Fruit fly (Drosophila melanogaster) whole organism, embryonic: Measurements from ENCODE around the gene Tsp29Fa.

Experiments
- ATbp ChIP-seq: fragments of 200-800 bp; sonication (Bioruptor generic); optimal IDR thresholded peaks from 2 replicates; lab custom pipeline; 2017; ENCODE audit warnings: missing biosample characterization, mild to moderate bottlenecking, missing genetic modification characterization, missing genetic modification reagents
- Blimp-1 ChIP-seq: fragments of 200-800 bp; sonication (Bioruptor generic); optimal IDR thresholded peaks from 3 replicates; lab custom pipeline; 2018; ENCODE audit warnings: missing biosample characterization, missing genetic modification characterization, mild to moderate bottlenecking, moderate library complexity, missing genetic modification reagents
- C15 ChIP-seq: fragments of 200-800 bp; sonication (Bioruptor generic); IDR thresholded peaks from 3 replicates; pipeline ENCODE4 v1.3.6; 2022; ENCODE audit warnings: missing biosample characterization, missing genetic modification characterization
- CG10209 ChIP-seq: fragments of 200-800 bp; sonication (Bioruptor generic); optimal IDR thresholded peaks from 3 replicates; lab custom pipeline; 2017; ENCODE audit warnings: missing biosample characterization, mild to moderate bottlenecking, missing genetic modification characterization, missing genetic modification reagents
- CG10959 ChIP-seq: fragments of 200-800 bp; sonication (Bioruptor generic); IDR thresholded peaks from 2 replicates; pipeline ENCODE4 v1.3.6; 2022; ENCODE audit warnings: missing biosample characterization, missing genetic modification characterization
- CG11398 ChIP-seq: fragments of 200-800 bp; sonication (Bioruptor generic); optimal IDR thresholded peaks from 2 replicates; lab custom pipeline; 2016; ENCODE audit warnings: missing biosample characterization, missing genetic modification characterization
- CG12155 ChIP-seq: fragments of 200-800 bp; sonication (Bioruptor generic); optimal IDR thresholded peaks from 3 replicates; lab custom pipeline; 2016; ENCODE audit warnings: missing biosample characterization, missing genetic modification characterization
- CG13775 ChIP-seq: fragments of 200-800 bp; sonication (Bioruptor generic); optimal IDR thresholded peaks from 3 replicates; lab custom pipeline; 2017; ENCODE audit warnings: missing biosample characterization, mild to moderate bottlenecking, missing genetic modification characterization
- CG1602 ChIP-seq: fragments of 200-800 bp; sonication (Bioruptor generic); optimal IDR thresholded peaks from 3 replicates; lab custom pipeline; 2016; ENCODE audit warnings: missing biosample characterization, missing genetic modification characterization
- CG18262 ChIP-seq: fragments of 200-800 bp; optimal IDR thresholded peaks from 3 replicates; lab custom pipeline; 2019; ENCODE audit warnings: missing biosample characterization, mild to moderate bottlenecking, missing genetic modification characterization, moderate library complexity
- CG2129 ChIP-seq: fragments of 200-800 bp; sonication (Bioruptor generic); IDR thresholded peaks from 2 replicates; pipeline ENCODE4 v1.3.6; 2022; ENCODE audit warnings: missing biosample characterization, missing genetic modification characterization; ENCODE audit not compliant: partially characterized antibody
- CG2199 ChIP-seq: fragments of 200-800 bp; sonication (Bioruptor generic); IDR thresholded peaks from 3 replicates; pipeline ENCODE4 v1.3.6; 2022; ENCODE audit warnings: missing biosample characterization, missing genetic modification characterization
- CG2202 ChIP-seq: fragments of 200-800 bp; sonication (Bioruptor generic); optimal IDR thresholded peaks from 2 replicates; lab custom pipeline; 2018; ENCODE audit warnings: missing biosample characterization, mild to moderate bottlenecking, missing genetic modification characterization
- CG2889 ChIP-seq: fragments of 200-800 bp; sonication (Bioruptor generic); IDR thresholded peaks from 3 replicates; pipeline ENCODE4 v1.3.6; 2022; ENCODE audit warnings: missing biosample characterization, missing genetic modification characterization
- CG34376 ChIP-seq: fragments of 200-800 bp; sonication (Bioruptor generic); optimal IDR thresholded peaks from 2 replicates; lab custom pipeline; 2018; ENCODE audit warnings: missing biosample characterization, mild to moderate bottlenecking, missing genetic modification characterization
- CG34422 ChIP-seq: fragments of 200-800 bp; sonication (Bioruptor generic); IDR thresholded peaks from 3 replicates; pipeline ENCODE4 v1.3.6; 2022; ENCODE audit warnings: missing biosample characterization, missing genetic modification characterization
- CG6254 ChIP-seq: fragments of 200-800 bp; sonication (Bioruptor generic); optimal IDR thresholded peaks from 3 replicates; lab custom pipeline; 2017; ENCODE audit warnings: mild to moderate bottlenecking, missing biosample characterization, missing genetic modification reagents, missing genetic modification characterization
- CG6683 ChIP-seq: fragments of 200-800 bp; sonication (Bioruptor generic); optimal IDR thresholded peaks from 2 replicates; lab custom pipeline; 2017; ENCODE audit warnings: missing biosample characterization, mild to moderate bottlenecking, missing genetic modification characterization, missing genetic modification reagents
- CG8281 ChIP-seq: fragments of 200-800 bp; sonication (Bioruptor generic); optimal IDR thresholded peaks from 2 replicates; lab custom pipeline; 2018; ENCODE audit warnings: missing biosample characterization, mild to moderate bottlenecking, missing genetic modification characterization, moderate library complexity
- CG8924 ChIP-seq: fragments of 200-800 bp; optimal IDR thresholded peaks from 3 replicates; lab custom pipeline; 2019; ENCODE audit warnings: missing biosample characterization, mild to moderate bottlenecking, missing genetic modification characterization, moderate library complexity
- CG9437 ChIP-seq: fragments of 200-800 bp; sonication (Bioruptor generic); optimal IDR thresholded peaks from 2 replicates; lab custom pipeline; 2018; ENCODE audit warnings: missing biosample characterization, mild to moderate bottlenecking, missing genetic modification characterization
- CoRest ChIP-seq: fragments of 200-800 bp; sonication (Bioruptor generic); optimal IDR thresholded peaks from 3 replicates; lab custom pipeline; 2018; ENCODE audit warnings: missing biosample characterization, mild to moderate bottlenecking, missing genetic modification characterization, moderate library complexity
- Dek ChIP-seq: fragments of 200-800 bp; sonication (Bioruptor generic); optimal IDR thresholded peaks from 3 replicates; lab custom pipeline; 2019; ENCODE audit warnings: missing biosample characterization, mild to moderate bottlenecking, missing genetic modification characterization, moderate library complexity
- Hand ChIP-seq: fragments of 200-800 bp; sonication (Bioruptor generic); optimal IDR thresholded peaks from 2 replicates; lab custom pipeline; 2017; ENCODE audit warnings: mild to moderate bottlenecking, missing biosample characterization, missing genetic modification reagents, missing genetic modification characterization
- Hr39 ChIP-seq: fragments of >200 bp; optimal IDR thresholded peaks from 2 replicates; lab custom pipeline; 2017
- Hsf ChIP-seq: fragments of 200-800 bp; sonication (Bioruptor generic); optimal IDR thresholded peaks from 3 replicates; lab custom pipeline; 2016; ENCODE audit warnings: missing biosample characterization, missing genetic modification characterization
- Jarid2 ChIP-seq: fragments of 200-800 bp; sonication (Bioruptor generic); optimal IDR thresholded peaks from 3 replicates; lab custom pipeline; 2017; ENCODE audit warnings: mild to moderate bottlenecking, missing biosample characterization, missing genetic modification reagents, missing genetic modification characterization
- Rx ChIP-seq: fragments of 200-800 bp; sonication (Bioruptor generic); IDR thresholded peaks from 2 replicates; pipeline ENCODE4 v1.3.6; 2022; ENCODE audit warnings: missing biosample characterization, missing genetic modification characterization
- Sin3A ChIP-seq: fragments of >200 bp; optimal IDR thresholded peaks from 2 replicates; lab custom pipeline; 2018
- Six4 ChIP-seq: fragments of 200-800 bp; sonication (Bioruptor generic); optimal IDR thresholded peaks from 2 replicates; lab custom pipeline; 2016; ENCODE audit warnings: missing biosample characterization, missing genetic modification characterization
- amos ChIP-seq: fragments of 200-800 bp; sonication (Bioruptor generic); IDR thresholded peaks from 2 replicates; pipeline ENCODE4 v1.3.6; 2022; ENCODE audit warnings: missing biosample characterization, missing genetic modification characterization; ENCODE audit not compliant: partially characterized antibody
- chinmo ChIP-seq: fragments of 200-800 bp; sonication (Bioruptor generic); IDR thresholded peaks from 4 replicates; pipeline ENCODE4 v1.3.6; 2022; ENCODE audit warnings: missing biosample characterization, missing genetic modification characterization; ENCODE audit not compliant: partially characterized antibody
- da ChIP-seq: fragments of 200-800 bp; sonication (Bioruptor generic); optimal IDR thresholded peaks from 2 replicates; lab custom pipeline; 2016; ENCODE audit warnings: missing biosample characterization, missing genetic modification characterization
- dati ChIP-seq: fragments of 200-800 bp; sonication (Bioruptor generic); IDR thresholded peaks from 2 replicates; pipeline ENCODE4 v1.3.6; 2022; ENCODE audit warnings: missing biosample characterization, missing genetic modification characterization
- exex ChIP-seq: fragments of 200-800 bp; sonication (Bioruptor generic); optimal IDR thresholded peaks from 4 replicates; lab custom pipeline; 2018; ENCODE audit warnings: missing biosample characterization, mild to moderate bottlenecking, missing genetic modification characterization, moderate library complexity
- fd102C ChIP-seq: fragments of 200-800 bp; sonication (Bioruptor generic); optimal IDR thresholded peaks from 2 replicates; lab custom pipeline; 2018; ENCODE audit warnings: missing biosample characterization, mild to moderate bottlenecking, missing genetic modification characterization, moderate library complexity
- gro ChIP-seq: fragments of 200-800 bp; sonication (Bioruptor generic); optimal IDR thresholded peaks from 2 replicates; lab custom pipeline; 2016; ENCODE audit warnings: missing biosample characterization, missing genetic modification characterization
- inv ChIP-seq: fragments of 200-800 bp; sonication (Bioruptor generic); IDR thresholded peaks from 2 replicates; pipeline ENCODE4 v1.3.6; 2022; ENCODE audit warnings: missing biosample characterization, missing genetic modification characterization; ENCODE audit not compliant: partially characterized antibody
- jumu ChIP-seq: fragments of 200-800 bp; sonication (Bioruptor generic); optimal IDR thresholded peaks from 3 replicates; lab custom pipeline; 2016; ENCODE audit warnings: missing biosample characterization, missing genetic modification characterization
- lab ChIP-seq: fragments of 200-800 bp; sonication (Bioruptor generic); optimal IDR thresholded peaks from 3 replicates; lab custom pipeline; 2017; ENCODE audit warnings: missing biosample characterization, missing genetic modification characterization, mild to moderate bottlenecking, moderate library complexity, missing genetic modification reagents
- mld ChIP-seq: fragments of 200-800 bp; sonication (Bioruptor generic); IDR thresholded peaks from 3 replicates; pipeline ENCODE4 v1.3.6; 2022; ENCODE audit warnings: missing biosample characterization, missing genetic modification characterization; ENCODE audit not compliant: partially characterized antibody
- nerfin-1 ChIP-seq: fragments of 200-800 bp; sonication (Bioruptor generic); optimal IDR thresholded peaks from 3 replicates; lab custom pipeline; 2019; ENCODE audit warnings: missing biosample characterization, mild to moderate bottlenecking, missing genetic modification characterization, moderate library complexity
- run ChIP-seq: fragments of 200-800 bp; sonication (Bioruptor generic); optimal IDR thresholded peaks from 3 replicates; lab custom pipeline; 2018; ENCODE audit warnings: missing biosample characterization, mild to moderate bottlenecking, missing genetic modification characterization
- slbo ChIP-seq: fragments of 200-800 bp; sonication (Bioruptor generic); IDR thresholded peaks from 2 replicates; pipeline ENCODE4 v1.3.6; 2022; ENCODE audit warnings: missing biosample characterization, missing genetic modification characterization
- ssp ChIP-seq: fragments of 200-800 bp; sonication (Bioruptor generic); IDR thresholded peaks from 2 replicates; pipeline ENCODE4 v1.3.6; 2022; ENCODE audit warnings: missing biosample characterization, missing genetic modification characterization
- tio ChIP-seq: fragments of 200-800 bp; sonication (Bioruptor generic); optimal IDR thresholded peaks from 2 replicates; lab custom pipeline; 2017; ENCODE audit warnings: missing biosample characterization, missing genetic modification characterization, inconsistent platforms
- toy ChIP-seq: fragments of 200-800 bp; sonication (Bioruptor generic); IDR thresholded peaks from 2 replicates; pipeline ENCODE4 v1.3.6; 2022; ENCODE audit warnings: missing biosample characterization, missing genetic modification characterization
- vnd ChIP-seq: fragments of 200-800 bp; sonication (Bioruptor generic); IDR thresholded peaks from 3 replicates; pipeline ENCODE4 v1.3.6; 2022; ENCODE audit warnings: missing biosample characterization, missing genetic modification characterization; ENCODE audit not compliant: partially characterized antibody
- wdn ChIP-seq: fragments of 200-800 bp; sonication (Bioruptor generic); IDR thresholded peaks from 2 replicates; pipeline ENCODE4 v1.3.6; 2022; ENCODE audit warnings: missing biosample characterization, missing genetic modification characterization
- z ChIP-seq: fragments of 200-800 bp; sonication (Bioruptor generic); IDR thresholded peaks from 3 replicates; pipeline ENCODE4 v1.3.6; 2022; ENCODE audit warnings: missing biosample characterization, missing genetic modification characterization
- zfh1 ChIP-seq: fragments of 200-800 bp; sonication (Bioruptor generic); IDR thresholded peaks from 3 replicates; pipeline ENCODE4 v1.3.6; 2022; ENCODE audit warnings: missing biosample characterization, missing genetic modification characterization

Tsp29Fa gene

dm6 chr2L:8933710-8934242 lies at the start of gene Tsp29Fa:
Gene Tsp29Fa (plus strand): TSS chr2L:8933962.
- TF ChIP-seq wdn (GFP tag; lab: Robert Waterston, UW) (no peak), toy (GFP tag; lab: Robert Waterston, UW) (no peak), CG6683 (GFP tag; lab: Kevin White, UChicago) (no peak), amos (no peak; the same call in 1 of the 2 replicates), dati (GFP tag; lab: Robert Waterston, UW) (no peak), CG10959 (no peak), ATbp (GFP tag; lab: Kevin White, UChicago) (no peak), tio (GFP tag; lab: Kevin White, UChicago) (no peak), gro (GFP tag; lab: Kevin White, UChicago) (no peak), Dek (tag; lab: Kevin White, UChicago) (no peak), Hsf (GFP tag; lab: Kevin White, UChicago) (no peak), CG18262 (no peak), CoRest (tag; lab: Kevin White, UChicago) (no peak), CG2129 (GFP tag; lab: Robert Waterston, UW) (no peak), Hr39 (lab: Kevin White, UChicago) (no peak), CG8924 (tag; lab: Kevin White, UChicago) (no peak), CG6254 (GFP tag; lab: Kevin White, UChicago) (no peak), run (tag; lab: Kevin White, UChicago) (no peak), slbo (GFP tag; lab: Robert Waterston, UW) (no peak), da (GFP tag; lab: Kevin White, UChicago) (no peak), CG1602 (GFP tag; lab: Kevin White, UChicago) (no peak), CG2199 (GFP tag; lab: Robert Waterston, UW) (no peak), C15 (GFP tag; lab: Robert Waterston, UW) (no peak), CG2202 (no peak), Blimp-1 (GFP tag; lab: Kevin White, UChicago) (no peak), Hand (GFP tag; lab: Kevin White, UChicago) (no peak), jumu (GFP tag; lab: Kevin White, UChicago) (no peak), Rx (GFP tag; lab: Robert Waterston, UW) (no peak), CG11398 (no peak), Jarid2 (GFP tag; lab: Kevin White, UChicago) (peak; percentile 17), CG12155 (GFP tag; lab: Kevin White, UChicago) (no peak), nerfin-1 (tag; lab: Kevin White, UChicago) (no peak), z (no peak), CG2889 (GFP tag; lab: Robert Waterston, UW) (no peak), CG13775 (GFP tag; lab: Kevin White, UChicago) (no peak), vnd (0 out of 3 replicates have a peak, but pooled peaks have one; percentile 33), inv (GFP tag; lab: Robert Waterston, UW) (no peak), ssp (GFP tag; lab: Robert Waterston, UW) (no peak), CG10209 (no peak), CG34376 (GFP tag; lab: Kevin White, UChicago) (peak; percentile 71), Six4 (GFP tag; lab: Kevin White, UChicago) (no peak), chinmo (GFP tag; lab: Robert Waterston, UW) (0 out of 4 replicates have a peak, but pooled peaks have one; percentile 45), fd102C (GFP tag; lab: Kevin White, UChicago) (no peak), CG8281 (tag; lab: Kevin White, UChicago) (peak; percentile 23), CG9437 (GFP tag; lab: Kevin White, UChicago) (no peak), Sin3A (lab: Kevin White, UChicago) (no peak), lab (GFP tag; lab: Kevin White, UChicago) (peak; percentile 0), mld (GFP tag; lab: Robert Waterston, UW) (no peak), CG34422 (GFP tag; lab: Robert Waterston, UW) (no peak), exex (tag; lab: Kevin White, UChicago) (peak; percentile 64), zfh1 (GFP tag; lab: Robert Waterston, UW) (no peak)
